Fruit fly (Drosophila melanogaster) S2 (cell line): Measurements from ENCODE around the gene CG32573.

Experiments used
- CG8478 ChIP-seq: fragments of >200 bp; optimal IDR thresholded peaks from 2 replicates; lab custom pipeline; 2018
- CTCF ChIP-seq, 2 experiments: fragments of >200 bp; optimal IDR thresholded peaks; 2 replicates each; lab custom pipeline; 2018

dm6 chrX:16618724-16619123 is 32.5 kb upstream of the CG32573 start:
- TF ChIP-seq CG8478 (lab: Kevin White, UChicago) (no peak), CTCF (optimal IDR thresholded peaks at IDR 0.05; lab: Kevin White, UChicago) (no peak)
